Worm (Caenorhabditis elegans) whole organism, L4 larva: ENCODE measurements around the gene irld-24.

Source experiments
- Y75B8A.6 ChIP-seq: fragments of 200-800 bp; sonication (Bioruptor generic); IDR thresholded peaks from 2 replicates; pipeline ENCODE4 v1.3.6; 2022; ENCODE audit warnings: missing genetic modification reagents, missing genetic modification characterization, missing compliant biosample characterization
- egl-27 ChIP-seq: sonication (generic microtip); optimal IDR thresholded peaks from 3 replicates; lab custom pipeline; 2017; ENCODE audit warnings: missing biosample characterization, missing genetic modification reagents, missing genetic modification characterization
- hmg-1.1 ChIP-seq: fragments of 200-800 bp; sonication (Bioruptor generic); IDR thresholded peaks from 2 replicates; pipeline ENCODE4 v1.3.6; 2022; ENCODE audit warnings: missing genetic modification reagents, missing genetic modification characterization, missing compliant biosample characterization
- jun-1 ChIP-seq: fragments of 150-350 bp; optimal IDR thresholded peaks from 2 replicates; lab custom pipeline; 2014; ENCODE audit warnings: missing biosample characterization, missing genetic modification reagents, missing genetic modification characterization
- nhr-6 ChIP-seq: fragments of 150-350 bp; optimal IDR thresholded peaks from 2 replicates; lab custom pipeline; 2014; ENCODE audit warnings: missing biosample characterization, missing genetic modification characterization
- snpc-4 ChIP-seq: fragments of 150-350 bp; optimal IDR thresholded peaks from 2 replicates; lab custom pipeline; 2014; ENCODE audit warnings: missing biosample characterization, missing genetic modification characterization
- zfp-3 ChIP-seq: fragments of 200-800 bp; sonication (Bioruptor generic); conservative IDR thresholded peaks from 2 replicates; pipeline ENCODE4 v1.3.6; 2022; ENCODE audit warnings: missing genetic modification reagents, missing genetic modification characterization, missing compliant biosample characterization

DNA sequence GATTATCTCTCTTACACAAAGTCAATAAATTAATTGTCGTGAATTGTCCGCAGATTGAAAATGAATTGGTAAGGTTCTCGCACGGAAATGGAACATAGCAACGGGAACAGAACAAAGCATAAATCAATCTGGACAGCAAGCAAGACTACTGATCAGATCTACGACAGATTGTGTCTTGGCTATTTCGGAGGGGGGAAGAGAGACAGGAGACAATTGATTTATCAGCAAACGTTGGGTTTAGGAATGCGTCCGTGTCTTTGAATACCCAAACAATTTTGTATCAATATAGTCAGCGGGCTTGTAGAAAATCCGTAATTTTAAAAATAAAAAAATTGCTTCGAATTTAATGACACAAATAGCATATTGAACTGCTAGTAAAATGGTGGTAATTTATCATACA, 45.1 kb upstream of the irld-24 start:
- TF ChIP-seq jun-1 (tag; lab: Kevin White, UChicago) (no peak), egl-27 (tag; lab: Kevin White, UChicago) (no peak), Y75B8A.6 (GFP tag; lab: Robert Waterston, UW) (no peak), snpc-4 (tag; lab: Kevin White, UChicago) (no peak), nhr-6 (tag; lab: Kevin White, UChicago) (no peak), hmg-1.1 (GFP tag; lab: Robert Waterston, UW) (no peak), zfp-3 (GFP tag; lab: Robert Waterston, UW) (no peak)
